Fruit fly (Drosophila melanogaster): ENCODE results near the gene G9a.

Gene G9a

DNA sequence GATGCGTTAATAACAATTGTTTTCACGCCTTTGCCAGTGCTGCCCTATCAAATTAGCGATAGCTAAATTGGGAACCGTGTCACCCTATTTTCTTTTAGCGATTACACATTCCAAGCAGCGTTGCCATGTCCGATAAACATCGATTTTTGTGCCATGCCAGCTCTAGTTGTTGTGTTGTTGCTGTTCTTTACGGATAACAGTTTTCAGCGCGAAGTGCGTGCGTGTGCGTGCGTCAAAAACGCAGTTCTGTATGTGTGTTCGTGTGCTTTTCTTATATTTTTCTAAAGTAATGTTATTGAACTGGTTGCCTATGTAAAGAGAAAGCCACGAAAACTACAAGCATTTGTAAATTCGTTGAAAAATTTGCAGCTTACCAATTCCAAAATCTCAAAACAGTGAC, at the start of gene G9a, which contains the start of gene CG3038 (continued):
- TF ChIP-seq CG18476 (GFP tag; optimal IDR thresholded peaks at IDR 0.05): peak; percentile 8
- peak; percentile 35 for TF ChIP-seq CG30403 (GFP tag; optimal IDR thresholded peaks at IDR 0.05)
- TF ChIP-seq fru (optimal IDR thresholded peaks at IDR 0.05): no peak
- TF ChIP-seq CG14710 (tag; optimal IDR thresholded peaks at IDR 0.05): peak; percentile 100
- no peak for TF ChIP-seq Nf-YA (GFP tag; IDR thresholded peaks at IDR 0.05)
- peak; percentile 10 for TF ChIP-seq kah (GFP tag; optimal IDR thresholded peaks at IDR 0.05)
- no peak for TF ChIP-seq CG15269 (tag; optimal IDR thresholded peaks at IDR 0.05)
- TF ChIP-seq CG12236 (GFP tag; optimal IDR thresholded peaks at IDR 0.05): no peak
- TF ChIP-seq CG5953 (GFP tag; IDR thresholded peaks at IDR 0.05): no peak
- peak; percentile 44 for TF ChIP-seq Antp (GFP tag; optimal IDR thresholded peaks at IDR 0.05)
- TF ChIP-seq PHDP (tag; optimal IDR thresholded peaks at IDR 0.05): peak; percentile 14
- TF ChIP-seq Hand (GFP tag; optimal IDR thresholded peaks at IDR 0.05): peak; percentile 0
- TF ChIP-seq HmgZ (tag; optimal IDR thresholded peaks at IDR 0.05): peak; percentile 87
- peak; percentile 45 for TF ChIP-seq Dek (tag; optimal IDR thresholded peaks at IDR 0.05)
- TF ChIP-seq nau (GFP tag; optimal IDR thresholded peaks at IDR 0.05): no peak
- TF ChIP-seq CTCF (GFP tag; optimal IDR thresholded peaks at IDR 0.05): peak; percentile 25
- TF ChIP-seq CG12155 (GFP tag; optimal IDR thresholded peaks at IDR 0.05): peak; percentile 34
- TF ChIP-seq CG33557 (GFP tag; optimal IDR thresholded peaks at IDR 0.05): no peak
- no peak for TF ChIP-seq Kr (GFP tag; optimal IDR thresholded peaks at IDR 0.05)
- TF ChIP-seq CG12071 (GFP tag; optimal IDR thresholded peaks at IDR 0.05): no peak
- TF ChIP-seq CG1792 (GFP tag; optimal IDR thresholded peaks at IDR 0.05): no peak
- peak; percentile 95 for TF ChIP-seq Med (GFP tag)
- TF ChIP-seq chn (GFP tag; optimal IDR thresholded peaks at IDR 0.05): peak; percentile 41
- TF ChIP-seq dmrt99B (tag; optimal IDR thresholded peaks at IDR 0.05): no peak
- no peak for TF ChIP-seq CG8765 (GFP tag; IDR thresholded peaks at IDR 0.05)
- no peak for TF ChIP-seq CG15011 (GFP tag; optimal IDR thresholded peaks at IDR 0.05)
- TF ChIP-seq Trl (optimal IDR thresholded peaks at IDR 0.05): no peak
- peak; percentile 45 for TF ChIP-seq Trl (GFP tag; optimal IDR thresholded peaks at IDR 0.05)
- TF ChIP-seq CG9215 (GFP tag; IDR thresholded peaks at IDR 0.05): no peak
- no peak for TF ChIP-seq aop (GFP tag; IDR thresholded peaks at IDR 0.05)
- peak; percentile 8 for TF ChIP-seq pb (GFP tag; optimal IDR thresholded peaks at IDR 0.05)
- TF ChIP-seq Lhr (GFP tag; optimal IDR thresholded peaks at IDR 0.05): peak; percentile 93
- TF ChIP-seq insv (GFP tag; optimal IDR thresholded peaks at IDR 0.05): peak in 1 of 2 experiments; percentile 54
- no peak for TF ChIP-seq CG2202 (tag; optimal IDR thresholded peaks at IDR 0.05)
- no peak for TF ChIP-seq sc (optimal IDR thresholded peaks at IDR 0.05)
- no peak for TF ChIP-seq sc (GFP tag; optimal IDR thresholded peaks at IDR 0.05)
- peak; percentile 82 for TF ChIP-seq onecut (GFP tag; IDR thresholded peaks at IDR 0.05)
- TF ChIP-seq Sox102F (GFP tag; optimal IDR thresholded peaks at IDR 0.05): no peak
- no peak for TF ChIP-seq hbn (GFP tag; IDR thresholded peaks at IDR 0.05; ENCODE audit: partially characterized antibody)
- TF ChIP-seq dan (GFP tag; IDR thresholded peaks at IDR 0.05): no peak
- TF ChIP-seq CG3163 (GFP tag; optimal IDR thresholded peaks at IDR 0.05): peak; percentile 18
- TF ChIP-seq Deaf1 (tag; optimal IDR thresholded peaks at IDR 0.05): peak; percentile 31
- no peak for TF ChIP-seq vvl (GFP tag; IDR thresholded peaks at IDR 0.05)
- no peak for TF ChIP-seq CG17912 (GFP tag; optimal IDR thresholded peaks at IDR 0.05)
- TF ChIP-seq Sry-δ (GFP tag; optimal IDR thresholded peaks at IDR 0.05): peak; percentile 99
- TF ChIP-seq lov (optimal IDR thresholded peaks at IDR 0.05): no peak
- no peak for TF ChIP-seq lov (GFP tag; IDR thresholded peaks at IDR 0.05)
- TF ChIP-seq CG9817 (tag; optimal IDR thresholded peaks at IDR 0.05): no peak
- peak; percentile 9 for TF ChIP-seq twi (tag; optimal IDR thresholded peaks at IDR 0.05)
- peak; percentile 48 for TF ChIP-seq sug (tag; optimal IDR thresholded peaks at IDR 0.05)
- TF ChIP-seq so (GFP tag; IDR thresholded peaks at IDR 0.05): no peak
- no peak for TF ChIP-seq CG3838 (GFP tag; optimal IDR thresholded peaks at IDR 0.05)
- no peak for TF ChIP-seq rib (GFP tag; IDR thresholded peaks at IDR 0.05)
- peak; percentile 55 for TF ChIP-seq CG15601 (tag; optimal IDR thresholded peaks at IDR 0.05)
